Fruit fly (Drosophila melanogaster) whole organism, adult: ENCODE data around the gene CG4465.

Experiments used
- CG11617 ChIP-seq: fragments of 200-800 bp; sonication (Bioruptor generic); optimal IDR thresholded peaks from 2 replicates; lab custom pipeline; 2017; ENCODE audit warnings: mild to moderate bottlenecking, missing biosample characterization, missing genetic modification reagents, missing genetic modification characterization
- CG1620 ChIP-seq: fragments of 200-800 bp; sonication (Bioruptor generic); optimal IDR thresholded peaks from 2 replicates; lab custom pipeline; 2016; ENCODE audit warnings: missing biosample characterization, missing genetic modification characterization
- CG5204 ChIP-seq: fragments of 200-800 bp; sonication (Bioruptor generic); optimal IDR thresholded peaks from 2 replicates; lab custom pipeline; 2016; ENCODE audit warnings: missing biosample characterization, missing genetic modification characterization
- Crg-1 ChIP-seq: fragments of 200-800 bp; sonication (Bioruptor generic); optimal IDR thresholded peaks from 2 replicates; lab custom pipeline; 2016; ENCODE audit warnings: missing biosample characterization, missing genetic modification characterization
- Mnt ChIP-seq: fragments of 200-800 bp; sonication (Bioruptor generic); optimal IDR thresholded peaks from 2 replicates; lab custom pipeline; 2016; ENCODE audit warnings: missing biosample characterization, mild to moderate bottlenecking, missing genetic modification characterization
- kay ChIP-seq: fragments of 200-800 bp; sonication (Bioruptor generic); peaks from one replicate; lab custom pipeline; 2016; ENCODE audit warnings: missing biosample characterization, missing genetic modification characterization, borderline replicate concordance
- ovo ChIP-seq: fragments of 200-800 bp; sonication (Bioruptor generic); optimal IDR thresholded peaks from 2 replicates; lab custom pipeline; 2016; ENCODE audit warnings: missing biosample characterization, missing genetic modification characterization
- toe ChIP-seq: fragments of 200-800 bp; sonication (Bioruptor generic); optimal IDR thresholded peaks from 2 replicates; lab custom pipeline; 2016; ENCODE audit warnings: missing biosample characterization, missing genetic modification characterization

- TF ChIP-seq CG1620 (no peak), CG5204 (GFP tag; lab: Kevin White, UChicago) (no peak), Mnt (GFP tag; lab: Kevin White, UChicago) (no peak), Crg-1 (GFP tag; lab: Kevin White, UChicago) (no peak), CG11617 (GFP tag; lab: Kevin White, UChicago) (no peak), kay (GFP tag; lab: Kevin White, UChicago) (no peak), toe (GFP tag; lab: Kevin White, UChicago) (no peak), ovo (GFP tag; lab: Kevin White, UChicago) (no peak)
Measured at dm6 chr3R:19879470-19880052, 38.1 kb downstream of the CG4465 start, which contains the start of gene Ask1.
